Fruit fly (Drosophila melanogaster): ENCODE data around the gene CG14074.

The CG14074 gene

DNA sequence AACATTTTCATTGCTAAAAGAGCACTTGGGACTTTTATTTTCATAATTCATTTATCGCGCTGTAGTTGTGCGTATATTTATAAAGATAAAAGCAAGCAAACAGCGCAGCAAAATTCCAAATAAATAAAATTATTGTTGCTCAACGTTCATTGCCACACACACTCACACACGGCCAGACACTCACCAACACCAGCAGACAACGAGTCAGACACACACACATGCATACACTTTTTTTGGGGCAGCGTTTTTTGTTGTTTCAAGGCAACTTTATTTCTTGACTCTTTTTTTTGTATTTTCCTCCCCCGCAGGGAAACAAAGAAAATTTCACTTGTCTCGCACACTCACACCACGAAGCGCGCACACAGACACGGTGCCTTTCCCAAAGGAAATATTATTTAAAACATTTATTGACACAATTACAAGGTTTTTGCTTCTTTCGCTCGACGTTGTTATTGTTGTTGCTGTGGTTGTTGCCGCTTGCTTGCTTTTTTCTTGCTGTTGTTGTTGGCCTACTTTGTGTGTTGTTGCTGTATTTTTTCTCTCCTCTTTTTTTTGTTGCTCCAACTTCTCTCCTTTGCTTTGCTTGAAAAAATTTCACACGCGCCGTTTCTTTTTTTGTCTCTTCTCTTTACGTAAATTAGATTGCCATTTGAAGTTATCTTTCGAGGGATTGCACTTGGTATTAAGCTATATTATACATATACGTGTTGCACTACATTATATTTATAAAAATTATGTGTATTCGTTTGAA, 46.0 kb upstream of the CG14074 start (continued):
- TF ChIP-seq Lpt (GFP tag; optimal IDR thresholded peaks at IDR 0.05) (no peak), D19B (GFP tag; optimal IDR thresholded peaks at IDR 0.05) (no peak), Oli (tag; optimal IDR thresholded peaks at IDR 0.05) (no peak), unc-4 (GFP tag; IDR thresholded peaks at IDR 0.05; ENCODE audit: partially characterized antibody) (no peak), h (optimal IDR thresholded peaks at IDR 0.05) (no peak), Med (GFP tag) (peak; percentile 80), CG10366 (GFP tag; IDR thresholded peaks at IDR 0.05) (no peak), Kr (GFP tag; optimal IDR thresholded peaks at IDR 0.05) (no peak), Ets97D (GFP tag; optimal IDR thresholded peaks at IDR 0.05) (no peak), Bdp1 (GFP tag; optimal IDR thresholded peaks at IDR 0.05) (no peak), CG2129 (GFP tag; IDR thresholded peaks at IDR 0.05; ENCODE audit: partially characterized antibody) (no peak), CG32767 (GFP tag; IDR thresholded peaks at IDR 0.05) (no peak), lilli (GFP tag; optimal IDR thresholded peaks at IDR 0.05) (no peak), Dbx (GFP tag; IDR thresholded peaks at IDR 0.05) (no peak), z (GFP tag; IDR thresholded peaks at IDR 0.05) (no peak), crp (GFP tag; optimal IDR thresholded peaks at IDR 0.05) (no peak), ems (GFP tag; optimal IDR thresholded peaks at IDR 0.05) (no peak), nmo (GFP tag; optimal IDR thresholded peaks at IDR 0.05) (no peak), rib (GFP tag; IDR thresholded peaks at IDR 0.05) (no peak), pan (optimal IDR thresholded peaks at IDR 0.05) (no peak), pan (GFP tag; optimal IDR thresholded peaks at IDR 0.05 in 1 of 2, IDR thresholded peaks at IDR 0.05 in 1 of 2) (no peak), CTCF (GFP tag; optimal IDR thresholded peaks at IDR 0.05) (no peak), Fer3 (tag; optimal IDR thresholded peaks at IDR 0.05) (no peak), CG6683 (GFP tag; optimal IDR thresholded peaks at IDR 0.05) (no peak), run (tag; optimal IDR thresholded peaks at IDR 0.05) (no peak), CG10979 (tag; optimal IDR thresholded peaks at IDR 0.05) (no peak), CG18619 (GFP tag; optimal IDR thresholded peaks at IDR 0.05) (no peak), BtbVII (GFP tag; optimal IDR thresholded peaks at IDR 0.05) (no peak), ara (GFP tag; IDR thresholded peaks at IDR 0.05) (no peak), CG8281 (tag; optimal IDR thresholded peaks at IDR 0.05) (no peak), CG2889 (GFP tag; IDR thresholded peaks at IDR 0.05) (no peak), dpn (GFP tag; optimal IDR thresholded peaks at IDR 0.05) (no peak), CG18599 (GFP tag; optimal IDR thresholded peaks at IDR 0.05) (no peak), mirr (GFP tag; optimal IDR thresholded peaks at IDR 0.05) (no peak), Dfd (GFP tag; optimal IDR thresholded peaks at IDR 0.05) (no peak), Hr39 (optimal IDR thresholded peaks at IDR 0.05) (no peak), Dip2 (GFP tag; IDR thresholded peaks at IDR 0.05) (no peak), az2 (GFP tag; optimal IDR thresholded peaks at IDR 0.05) (no peak), Stat92E (GFP tag; optimal IDR thresholded peaks at IDR 0.05) (no peak), bsh (GFP tag; optimal IDR thresholded peaks at IDR 0.05) (peak in 1 of 2 experiments; percentile 82), cg (GFP tag; optimal IDR thresholded peaks at IDR 0.05) (peak; percentile 91), Gsc (GFP tag; IDR thresholded peaks at IDR 0.05) (no peak), CG4424 (GFP tag; optimal IDR thresholded peaks at IDR 0.05) (no peak), HmgD (GFP tag; optimal IDR thresholded peaks at IDR 0.05) (no peak), bcd (GFP tag; optimal IDR thresholded peaks at IDR 0.05) (no peak), CG4730 (GFP tag; IDR thresholded peaks at IDR 0.05) (no peak), Hmr (GFP tag; optimal IDR thresholded peaks at IDR 0.05) (no peak), odd (GFP tag; optimal IDR thresholded peaks at IDR 0.05) (no peak), crc (GFP tag; optimal IDR thresholded peaks at IDR 0.05) (no peak), CG13287 (GFP tag; IDR thresholded peaks at IDR 0.05; ENCODE audit: partially characterized antibody) (0 out of 2 replicates have a peak, but pooled peaks have one; percentile 13), dmrt99B (tag; optimal IDR thresholded peaks at IDR 0.05) (no peak)
